Fruit fly (Drosophila melanogaster): ENCODE measurements around the gene Tsp.

The Tsp gene

DNA sequence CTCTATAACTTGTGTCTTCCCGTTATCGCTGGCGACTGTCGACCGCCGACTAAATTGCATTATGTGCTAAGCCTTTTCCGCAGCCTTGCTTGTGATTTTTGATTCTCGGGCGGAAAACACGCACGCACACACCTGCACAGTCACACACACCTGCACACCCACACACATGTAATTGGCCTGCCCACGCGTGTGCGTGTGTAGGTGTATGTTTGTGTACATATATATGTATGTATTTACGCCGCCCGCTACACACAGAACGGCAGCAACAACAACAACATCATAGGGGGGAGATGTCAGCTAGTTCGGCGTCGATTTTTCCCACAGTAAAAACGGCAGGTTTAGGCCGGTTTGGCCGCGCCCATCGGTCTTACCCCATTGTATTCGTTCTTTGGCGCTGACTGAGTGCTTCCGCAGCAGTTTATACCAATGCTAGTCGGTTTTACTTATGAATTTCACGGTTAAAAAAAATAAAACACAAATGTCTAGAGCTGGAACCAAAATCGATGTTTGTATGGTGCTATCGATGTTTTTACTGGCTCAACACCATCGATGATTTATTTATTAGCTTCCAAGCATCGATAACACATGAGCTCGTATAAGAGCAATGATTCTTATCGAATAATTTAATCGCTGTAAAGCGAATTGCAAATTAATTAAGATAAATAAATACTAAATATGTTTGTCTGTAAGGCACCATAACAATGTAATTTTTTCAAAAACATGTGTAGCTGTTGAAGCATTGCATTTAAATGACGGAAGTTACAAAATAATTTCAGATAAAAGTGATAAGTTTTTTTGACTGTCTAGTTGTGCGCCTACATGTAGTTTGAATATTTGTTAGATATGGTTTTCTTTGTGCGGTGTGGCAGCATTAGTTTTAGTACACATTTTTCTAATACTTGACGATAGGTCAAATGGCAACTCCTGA is 14.2 kb upstream of the Tsp start, which contains the start of gene homer (continued):
- TF ChIP-seq CG2129 (GFP tag; IDR thresholded peaks at IDR 0.05; ENCODE audit: partially characterized antibody) (peak; percentile 81), CG2116 (GFP tag; optimal IDR thresholded peaks at IDR 0.05) (peak; percentile 69), Oaz (GFP tag; IDR thresholded peaks at IDR 0.05) (no peak), E2f1 (GFP tag; IDR thresholded peaks at IDR 0.05) (no peak), Dll (GFP tag; IDR thresholded peaks at IDR 0.05; ENCODE audit: partially characterized antibody) (peak; percentile 92; the same call in 3 of the 4 replicates), nerfin-1 (tag; optimal IDR thresholded peaks at IDR 0.05) (peak; percentile 5), Opbp (GFP tag; IDR thresholded peaks at IDR 0.05; ENCODE audit: partially characterized antibody) (peak; percentile 96), CG18262 (tag; optimal IDR thresholded peaks at IDR 0.05) (peak; percentile 19), Abd-B (GFP tag; optimal IDR thresholded peaks at IDR 0.05) (peak; percentile 84), peb (GFP tag; IDR thresholded peaks at IDR 0.05) (no peak), CG5180 (GFP tag; optimal IDR thresholded peaks at IDR 0.05) (no peak), CG3838 (GFP tag; optimal IDR thresholded peaks at IDR 0.05) (no peak), CG16815 (GFP tag; optimal IDR thresholded peaks at IDR 0.05) (no peak), cg (GFP tag; optimal IDR thresholded peaks at IDR 0.05) (peak; percentile 100), CG12219 (GFP tag; optimal IDR thresholded peaks at IDR 0.05) (no peak), CG10209 (GFP tag; optimal IDR thresholded peaks at IDR 0.05) (no peak), Dp (GFP tag; optimal IDR thresholded peaks at IDR 0.05) (peak; percentile 62), CG18599 (GFP tag; optimal IDR thresholded peaks at IDR 0.05) (no peak), CG30020 (tag; optimal IDR thresholded peaks at IDR 0.05) (peak; percentile 18), CG3726 (GFP tag; IDR thresholded peaks at IDR 0.05) (no peak), chm (GFP tag; IDR thresholded peaks at IDR 0.05) (no peak), CG31224 (GFP tag; IDR thresholded peaks at IDR 0.05) (no peak), vnd (GFP tag; IDR thresholded peaks at IDR 0.05; ENCODE audit: partially characterized antibody) (peak; percentile 93), bigmax (GFP tag; optimal IDR thresholded peaks at IDR 0.05) (peak; percentile 24), CG2199 (GFP tag; IDR thresholded peaks at IDR 0.05) (no peak), CG9817 (tag; optimal IDR thresholded peaks at IDR 0.05) (no peak), gsb-n (tag; optimal IDR thresholded peaks at IDR 0.05) (peak; percentile 48), prd (optimal IDR thresholded peaks at IDR 0.05) (no peak), prd (GFP tag; IDR thresholded peaks at IDR 0.05) (no peak; the same call in 2 of the 3 replicates), Hr51 (GFP tag; optimal IDR thresholded peaks at IDR 0.05) (no peak), Scr (GFP tag; IDR thresholded peaks at IDR 0.05; ENCODE audit: partially characterized antibody) (peak; percentile 93), CG32772 (GFP tag; IDR thresholded peaks at IDR 0.05) (peak; percentile 25; the same call in 1 of the 2 replicates), CG10543 (GFP tag; optimal IDR thresholded peaks at IDR 0.05) (peak; percentile 50), Hand (GFP tag; optimal IDR thresholded peaks at IDR 0.05) (peak; percentile 11), D19A (tag; optimal IDR thresholded peaks at IDR 0.05) (no peak), CG6791 (GFP tag; IDR thresholded peaks at IDR 0.05; ENCODE audit: partially characterized antibody) (peak; percentile 97), Drgx (GFP tag; IDR thresholded peaks at IDR 0.05) (no peak), ato (GFP tag; IDR thresholded peaks at IDR 0.05; ENCODE audit: partially characterized antibody) (peak; percentile 95), Sin3A (optimal IDR thresholded peaks at IDR 0.05) (peak; percentile 51), trem (tag; optimal IDR thresholded peaks at IDR 0.05) (peak; percentile 65), mld (GFP tag; IDR thresholded peaks at IDR 0.05; ENCODE audit: partially characterized antibody) (peak; percentile 87), CG8478 (optimal IDR thresholded peaks at IDR 0.05) (peak; percentile 94), CG34376 (GFP tag; optimal IDR thresholded peaks at IDR 0.05) (peak; percentile 20), br (optimal IDR thresholded peaks at IDR 0.05) (no peak), CG10267 (tag; optimal IDR thresholded peaks at IDR 0.05) (peak; percentile 28), bbx (GFP tag; IDR thresholded peaks at IDR 0.05; ENCODE audit: partially characterized antibody) (peak; percentile 95), ttk (GFP tag; IDR thresholded peaks at IDR 0.05) (no peak), insv (GFP tag; optimal IDR thresholded peaks at IDR 0.05) (no peak)
